Fruit fly (Drosophila melanogaster): ENCODE data around the gene Ugt307A1.
A peak's percentile ranks its signal among the peaks of the same experiment; 100 is the strongest.

Ugt307A1 gene

DNA sequence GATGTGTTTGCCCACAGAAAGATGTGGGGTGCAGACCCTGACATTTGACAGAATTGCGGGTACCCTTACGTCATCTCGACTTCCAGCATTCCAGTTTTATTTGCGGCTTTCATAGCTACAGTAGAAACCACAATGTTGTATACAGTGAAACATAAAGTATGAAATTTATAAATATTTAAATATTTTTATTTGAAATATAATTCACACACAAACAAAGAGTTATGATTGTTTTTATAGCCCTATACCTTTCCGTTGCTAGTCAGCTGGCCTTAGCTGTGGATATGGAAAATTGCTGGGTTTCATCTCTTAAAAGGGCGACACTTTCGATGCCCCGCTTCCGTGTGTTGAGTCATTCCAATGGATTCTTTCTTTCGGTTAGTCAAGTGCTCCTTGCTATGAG is 23.1 kb downstream of the Ugt307A1 start (continued):
- TF ChIP-seq dpn (GFP tag; optimal IDR thresholded peaks at IDR 0.05) (no peak), CG5180 (GFP tag; optimal IDR thresholded peaks at IDR 0.05) (no peak), tll (GFP tag; optimal IDR thresholded peaks at IDR 0.05) (no peak), Pdp1 (GFP tag; optimal IDR thresholded peaks at IDR 0.05) (no peak), H15 (GFP tag; IDR thresholded peaks at IDR 0.05) (0 out of 3 replicates have a peak, but pooled peaks have one; percentile 21), CG34376 (GFP tag; optimal IDR thresholded peaks at IDR 0.05) (no peak), gfzf (GFP tag; optimal IDR thresholded peaks at IDR 0.05) (no peak), CG1602 (GFP tag; optimal IDR thresholded peaks at IDR 0.05) (no peak), Doc3 (GFP tag; IDR thresholded peaks at IDR 0.05; ENCODE audit: partially characterized antibody) (no peak), Poxn (GFP tag; IDR thresholded peaks at IDR 0.05) (no peak), MESR4 (GFP tag; optimal IDR thresholded peaks at IDR 0.05) (no peak), CG1832 (GFP tag; optimal IDR thresholded peaks at IDR 0.05) (no peak), da (GFP tag; optimal IDR thresholded peaks at IDR 0.05) (no peak), hkb (optimal IDR thresholded peaks at IDR 0.05) (no peak), hkb (GFP tag; IDR thresholded peaks at IDR 0.05) (peak; percentile 63), cg (GFP tag; optimal IDR thresholded peaks at IDR 0.05) (no peak), D19B (GFP tag; optimal IDR thresholded peaks at IDR 0.05) (no peak), CG7839 (tag; optimal IDR thresholded peaks at IDR 0.05) (peak; percentile 44), cad (GFP tag; optimal IDR thresholded peaks at IDR 0.05) (no peak), Dad (GFP tag; optimal IDR thresholded peaks at IDR 0.05) (no peak), CG17385 (GFP tag; optimal IDR thresholded peaks at IDR 0.05) (no peak), gsb-n (tag; optimal IDR thresholded peaks at IDR 0.05) (peak; percentile 37), Sox102F (GFP tag; optimal IDR thresholded peaks at IDR 0.05) (peak; percentile 55), bcd (GFP tag; optimal IDR thresholded peaks at IDR 0.05) (peak; percentile 5), CG7928 (GFP tag; optimal IDR thresholded peaks at IDR 0.05) (no peak), pros (GFP tag; optimal IDR thresholded peaks at IDR 0.05) (no peak), Dip3 (GFP tag; optimal IDR thresholded peaks at IDR 0.05) (no peak), NC2β (GFP tag; optimal IDR thresholded peaks at IDR 0.05) (no peak), hbn (GFP tag; IDR thresholded peaks at IDR 0.05; ENCODE audit: partially characterized antibody) (no peak), chm (GFP tag; IDR thresholded peaks at IDR 0.05) (no peak), stwl (tag; optimal IDR thresholded peaks at IDR 0.05) (no peak), CG30431 (GFP tag; optimal IDR thresholded peaks at IDR 0.05) (no peak), insv (GFP tag; optimal IDR thresholded peaks at IDR 0.05) (no peak), Scr (GFP tag; IDR thresholded peaks at IDR 0.05; ENCODE audit: partially characterized antibody) (no peak), CG2678 (tag; optimal IDR thresholded peaks at IDR 0.05) (peak; percentile 32), lbe (GFP tag; optimal IDR thresholded peaks at IDR 0.05) (no peak), CG18764 (GFP tag; optimal IDR thresholded peaks at IDR 0.05) (no peak), Hr51 (GFP tag; optimal IDR thresholded peaks at IDR 0.05) (peak in 1 of 2 experiments; percentile 28), Kr (GFP tag; optimal IDR thresholded peaks at IDR 0.05) (no peak), Jarid2 (GFP tag; optimal IDR thresholded peaks at IDR 0.05) (no peak), inv (GFP tag; IDR thresholded peaks at IDR 0.05; ENCODE audit: partially characterized antibody) (no peak), knrl (GFP tag; IDR thresholded peaks at IDR 0.05; ENCODE audit: partially characterized antibody) (no peak), CG11456 (GFP tag; IDR thresholded peaks at IDR 0.05) (no peak), Dref (GFP tag; IDR thresholded peaks at IDR 0.05) (no peak), vvl (GFP tag; IDR thresholded peaks at IDR 0.05) (peak; percentile 44; the same call in 1 of the 2 replicates), gem (tag; optimal IDR thresholded peaks at IDR 0.05) (peak; percentile 30), Ets65A (GFP tag) (no peak), az2 (GFP tag; optimal IDR thresholded peaks at IDR 0.05) (peak; percentile 8), Usf (GFP tag; optimal IDR thresholded peaks at IDR 0.05) (no peak), Atf-2 (GFP tag; optimal IDR thresholded peaks at IDR 0.05) (no peak), MBD-R2 (GFP tag; IDR thresholded peaks at IDR 0.05) (no peak)
